Fruit fly (Drosophila melanogaster): ENCODE measurements around the gene Nfs1.

Nfs1 gene

DNA sequence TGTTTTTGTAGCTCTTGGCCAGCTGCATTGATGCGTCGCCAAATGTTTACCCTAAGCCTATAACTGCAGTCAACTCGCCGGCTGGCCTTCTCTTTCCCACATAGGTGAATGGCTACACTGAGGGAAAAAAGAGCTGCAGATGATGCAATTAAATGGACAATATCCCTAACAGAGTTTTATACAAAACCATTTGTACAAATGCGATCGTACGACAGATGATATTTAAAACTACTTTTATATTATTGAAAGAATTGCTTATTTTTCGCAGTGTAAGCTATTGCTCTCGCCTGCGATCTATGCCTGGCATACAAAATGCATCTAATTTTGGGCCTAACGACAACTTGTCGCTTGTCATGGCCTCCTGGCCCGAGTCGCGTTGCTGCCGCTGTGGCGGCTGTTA lies 49.5 kb upstream of the Nfs1 start (continued):
- TF ChIP-seq bsh (GFP tag; optimal IDR thresholded peaks at IDR 0.05) (peak; percentile 63 to 76), CG10267 (tag; optimal IDR thresholded peaks at IDR 0.05) (peak; percentile 15), dmrt99B (tag; optimal IDR thresholded peaks at IDR 0.05) (peak; percentile 56), CG13424 (tag; optimal IDR thresholded peaks at IDR 0.05) (peak; percentile 49), dysf (GFP tag; IDR thresholded peaks at IDR 0.05) (peak; percentile 62), CG12219 (GFP tag; optimal IDR thresholded peaks at IDR 0.05) (peak; percentile 45), CG2202 (tag; optimal IDR thresholded peaks at IDR 0.05) (no peak), sens (GFP tag) (peak; percentile 91), Ssrp (tag; optimal IDR thresholded peaks at IDR 0.05) (peak; percentile 55), wor (GFP tag; IDR thresholded peaks at IDR 0.05) (peak; percentile 48), CG3838 (GFP tag; optimal IDR thresholded peaks at IDR 0.05) (no peak), odd (GFP tag; optimal IDR thresholded peaks at IDR 0.05) (no peak), tin (GFP tag; optimal IDR thresholded peaks at IDR 0.05) (peak; percentile 39), Antp (GFP tag; optimal IDR thresholded peaks at IDR 0.05) (peak; percentile 23), CG34224 (GFP tag; IDR thresholded peaks at IDR 0.05; ENCODE audit: partially characterized antibody) (no peak), tup (GFP tag; optimal IDR thresholded peaks at IDR 0.05) (no peak), unpg (GFP tag; optimal IDR thresholded peaks at IDR 0.05) (peak; percentile 56), CrebB (tag; optimal IDR thresholded peaks at IDR 0.05) (no peak), org-1 (GFP tag; optimal IDR thresholded peaks at IDR 0.05) (peak; percentile 50), Oli (tag; optimal IDR thresholded peaks at IDR 0.05) (peak; percentile 44), Atf-2 (GFP tag; optimal IDR thresholded peaks at IDR 0.05) (peak; percentile 9), Bteb2 (GFP tag; optimal IDR thresholded peaks at IDR 0.05) (no peak), CG8944 (GFP tag; optimal IDR thresholded peaks at IDR 0.05) (no peak), CG7987 (GFP tag; optimal IDR thresholded peaks at IDR 0.05) (no peak), stc (GFP tag; IDR thresholded peaks at IDR 0.05) (peak; percentile 34; the same call in 1 of the 2 replicates), abd-A (tag; optimal IDR thresholded peaks at IDR 0.05) (no peak), CG31224 (GFP tag; IDR thresholded peaks at IDR 0.05) (peak; percentile 38; the same call in 1 of the 2 replicates), H15 (GFP tag; IDR thresholded peaks at IDR 0.05) (0 out of 3 replicates have a peak, but pooled peaks have one; percentile 14), so (GFP tag; IDR thresholded peaks at IDR 0.05) (0 out of 3 replicates have a peak, but pooled peaks have one; percentile 19), sr (GFP tag; IDR thresholded peaks at IDR 0.05) (no peak), chm (GFP tag; IDR thresholded peaks at IDR 0.05) (0 out of 2 replicates have a peak, but pooled peaks have one; percentile 36), bigmax (GFP tag; optimal IDR thresholded peaks at IDR 0.05) (no peak), CG32532 (GFP tag; IDR thresholded peaks at IDR 0.05) (0 out of 2 replicates have a peak, but pooled peaks have one; percentile 17), MBD-R2 (GFP tag; IDR thresholded peaks at IDR 0.05) (no peak), eve (GFP tag; optimal IDR thresholded peaks at IDR 0.05) (peak; percentile 30 to 53), Elba2 (GFP tag; optimal IDR thresholded peaks at IDR 0.05) (peak; percentile 37), CG4360 (GFP tag; IDR thresholded peaks at IDR 0.05) (no peak; the same call in 1 of the 2 replicates), pros (GFP tag; optimal IDR thresholded peaks at IDR 0.05) (no peak), CG12769 (tag; optimal IDR thresholded peaks at IDR 0.05) (peak; percentile 4), CG16815 (GFP tag; optimal IDR thresholded peaks at IDR 0.05) (peak; percentile 0), Chrac-16 (GFP tag; optimal IDR thresholded peaks at IDR 0.05) (peak; percentile 47), Lim3 (GFP tag; IDR thresholded peaks at IDR 0.05) (no peak), ham (GFP tag; IDR thresholded peaks at IDR 0.05) (no peak), corto (GFP tag; optimal IDR thresholded peaks at IDR 0.05) (no peak), Side (GFP tag; optimal IDR thresholded peaks at IDR 0.05) (no peak), nmo (GFP tag; optimal IDR thresholded peaks at IDR 0.05) (peak; percentile 38), dpn (GFP tag; optimal IDR thresholded peaks at IDR 0.05) (peak; percentile 23 to 30), Xbp1 (GFP tag; optimal IDR thresholded peaks at IDR 0.05) (peak; percentile 55), CG4820 (GFP tag; optimal IDR thresholded peaks at IDR 0.05) (peak; percentile 30), CG10979 (tag; optimal IDR thresholded peaks at IDR 0.05) (peak; percentile 55), cad (GFP tag; optimal IDR thresholded peaks at IDR 0.05) (no peak)

All from whole organism, embryonic.